Worm (Caenorhabditis elegans): ENCODE measurements around the gene F58B4.7.

The F58B4.7 gene

ce11 chrV:10937294-10937693, 14.2 kb upstream of the F58B4.7 start:
- TF ChIP-seq ces-1 (GFP tag; optimal IDR thresholded peaks at IDR 0.05) (peak; percentile 70), daf-19 (GFP tag; conservative IDR thresholded peaks at IDR 0.05) (no peak), zip-11 (GFP tag; IDR thresholded peaks at IDR 0.05) (no peak), nhr-25 (tag; optimal IDR thresholded peaks at IDR 0.05; ENCODE audit: borderline replicate concordance, insufficient read depth) (no peak), Y48G9A.11 (GFP tag; IDR thresholded peaks at IDR 0.05) (no peak), ceh-28 (tag; optimal IDR thresholded peaks at IDR 0.05) (no peak), saeg-2 (GFP tag; IDR thresholded peaks at IDR 0.05) (no peak; the same call in 1 of the 2 replicates), nhr-10 (tag; optimal IDR thresholded peaks at IDR 0.05) (no peak), madf-9 (GFP tag; conservative IDR thresholded peaks at IDR 0.05) (no peak), dmd-8 (GFP tag; IDR thresholded peaks at IDR 0.05) (no peak), lin-38 (GFP tag; IDR thresholded peaks at IDR 0.05) (0 out of 2 replicates have a peak, but pooled peaks have one; percentile 23), nhr-237 (tag; optimal IDR thresholded peaks at IDR 0.05) (no peak), egl-43 (GFP tag; IDR thresholded peaks at IDR 0.05) (no peak), F37D6.2 (tag; optimal IDR thresholded peaks at IDR 0.05) (no peak), lsy-2 (tag; optimal IDR thresholded peaks at IDR 0.05) (peak in 1 of 2 experiments; percentile 76), hlh-30 (tag; optimal IDR thresholded peaks at IDR 0.05; ENCODE audit: insufficient read depth) (peak; percentile 85), ceh-32 (tag; optimal IDR thresholded peaks at IDR 0.05; ENCODE audit: poor library complexity) (no peak), php-3 (GFP tag; IDR thresholded peaks at IDR 0.05) (no peak), lin-13 (GFP tag; optimal IDR thresholded peaks at IDR 0.05) (no peak), zfp-3 (GFP tag; conservative IDR thresholded peaks at IDR 0.05) (no peak), F49E8.2 (tag; optimal IDR thresholded peaks at IDR 0.05; ENCODE audit: borderline replicate concordance) (no peak), ctbp-1 (GFP tag; IDR thresholded peaks at IDR 0.05) (no peak), nhr-77 (tag; optimal IDR thresholded peaks at IDR 0.05) (no peak), T26A8.4 (GFP tag; IDR thresholded peaks at IDR 0.05) (peak; percentile 32; the same call in 1 of the 2 replicates), ama-1 (optimal IDR thresholded peaks at IDR 0.05) (no peak), mes-2 (tag; optimal IDR thresholded peaks at IDR 0.05; ENCODE audit: poor library complexity, severe bottlenecking) (no peak), snpc-4 (tag; optimal IDR thresholded peaks at IDR 0.05) (no peak), aha-1 (tag) (peak; percentile 30), nhr-48 (tag; optimal IDR thresholded peaks at IDR 0.05) (no peak), mdt-29 (GFP tag; IDR thresholded peaks at IDR 0.05) (peak; percentile 31; the same call in 1 of the 2 replicates), daf-8 (GFP tag; IDR thresholded peaks at IDR 0.05) (no peak), dmd-9 (GFP tag; IDR thresholded peaks at IDR 0.05) (no peak), egl-27 (tag; optimal IDR thresholded peaks at IDR 0.05) (no peak), zip-2 (tag; optimal IDR thresholded peaks at IDR 0.05) (no peak), nhr-6 (tag; optimal IDR thresholded peaks at IDR 0.05) (no peak), Y105C5A.15 (GFP tag; IDR thresholded peaks at IDR 0.05) (no peak), attf-4 (tag; optimal IDR thresholded peaks at IDR 0.05) (no peak), aly-2 (tag; optimal IDR thresholded peaks at IDR 0.05) (no peak), F26F4.8 (GFP tag; conservative IDR thresholded peaks at IDR 0.05) (no peak), T20F7.1 (GFP tag; optimal IDR thresholded peaks at IDR 0.05) (no peak), vab-7 (GFP tag; IDR thresholded peaks at IDR 0.05) (no peak), snpc-1.2 (GFP tag; IDR thresholded peaks at IDR 0.05) (no peak), mep-1 (tag; optimal IDR thresholded peaks at IDR 0.05) (peak; percentile 70), D1046.2 (GFP tag; IDR thresholded peaks at IDR 0.05) (no peak), ceh-62 (tag; optimal IDR thresholded peaks at IDR 0.05) (no peak), lim-7 (GFP tag; IDR thresholded peaks at IDR 0.05) (no peak), set-16 (GFP tag; IDR thresholded peaks at IDR 0.05) (no peak), hlh-11 (tag; optimal IDR thresholded peaks at IDR 0.05) (peak; percentile 23), ztf-7 (tag; optimal IDR thresholded peaks at IDR 0.05) (peak; percentile 93), lir-3 (tag; optimal IDR thresholded peaks at IDR 0.05) (no peak), ceh-20 (GFP tag; IDR thresholded peaks at IDR 0.05) (peak; percentile 23; the same call in 1 of the 2 replicates), ztf-11 (tag; optimal IDR thresholded peaks at IDR 0.05) (no peak)
